Fruit fly (Drosophila melanogaster) whole organism, embryonic: ENCODE measurements around the gene CG43678.
A peak's percentile ranks its signal among the peaks of the same experiment; 100 is the strongest.

ENCODE experiments used
- Adf1 ChIP-seq: fragments of 200-800 bp; sonication (Bioruptor generic); IDR thresholded peaks from 2 replicates; pipeline ENCODE4 v1.3.6; 2022; ENCODE audit warnings: missing biosample characterization, missing genetic modification characterization
- Aef1 ChIP-seq: fragments of 200-800 bp; sonication (Bioruptor generic); IDR thresholded peaks from 3 replicates; pipeline ENCODE4 v1.3.6; 2022; ENCODE audit warnings: missing biosample characterization, missing genetic modification characterization
- CG10654 ChIP-seq: fragments of 200-800 bp; sonication (Bioruptor generic); optimal IDR thresholded peaks from 2 replicates; lab custom pipeline; 2016; ENCODE audit warnings: missing biosample characterization, missing genetic modification characterization
- CG11560 ChIP-seq: fragments of 200-800 bp; sonication (Bioruptor generic); IDR thresholded peaks from 3 replicates; pipeline ENCODE4 v1.3.6; 2022; ENCODE audit warnings: missing biosample characterization, missing genetic modification characterization
- CG11723 ChIP-seq: fragments of 200-800 bp; sonication (Bioruptor generic); optimal IDR thresholded peaks from 2 replicates; lab custom pipeline; 2017; ENCODE audit warnings: missing biosample characterization, mild to moderate bottlenecking, missing genetic modification characterization
- CG13296 ChIP-seq: fragments of 200-800 bp; sonication (Bioruptor generic); optimal IDR thresholded peaks from 3 replicates; lab custom pipeline; 2018; ENCODE audit warnings: missing biosample characterization, mild to moderate bottlenecking, missing genetic modification characterization
- CG15269 ChIP-seq: fragments of 200-800 bp; sonication (Bioruptor generic); optimal IDR thresholded peaks from 2 replicates; lab custom pipeline; 2018; ENCODE audit warnings: missing biosample characterization, mild to moderate bottlenecking, missing genetic modification characterization, moderate library complexity
- CG16813 ChIP-seq: fragments of 200-800 bp; sonication (Bioruptor generic); IDR thresholded peaks from 3 replicates; pipeline ENCODE4 v1.3.6; 2022; ENCODE audit warnings: missing biosample characterization, missing genetic modification characterization; ENCODE audit not compliant: partially characterized antibody
- CG17361 ChIP-seq: fragments of 200-800 bp; sonication (Bioruptor generic); IDR thresholded peaks from 3 replicates; pipeline ENCODE4 v1.3.6; 2022; ENCODE audit warnings: missing biosample characterization, missing genetic modification characterization
- CG17829 ChIP-seq: fragments of 200-800 bp; optimal IDR thresholded peaks from 2 replicates; lab custom pipeline; 2019; ENCODE audit warnings: missing biosample characterization, mild to moderate bottlenecking, missing genetic modification characterization, moderate library complexity
- CG18619 ChIP-seq: fragments of 200-800 bp; sonication (Bioruptor generic); optimal IDR thresholded peaks from 3 replicates; lab custom pipeline; 2017; ENCODE audit warnings: missing biosample characterization, mild to moderate bottlenecking, missing genetic modification characterization
- CG34422 ChIP-seq: fragments of 200-800 bp; sonication (Bioruptor generic); IDR thresholded peaks from 3 replicates; pipeline ENCODE4 v1.3.6; 2022; ENCODE audit warnings: missing biosample characterization, missing genetic modification characterization
- CG7556 ChIP-seq: fragments of 200-800 bp; sonication (Bioruptor generic); optimal IDR thresholded peaks from 2 replicates; lab custom pipeline; 2017; ENCODE audit warnings: missing biosample characterization, mild to moderate bottlenecking, missing genetic modification characterization
- CG7839 ChIP-seq: fragments of 200-800 bp; sonication (Bioruptor generic); optimal IDR thresholded peaks from 3 replicates; lab custom pipeline; 2018; ENCODE audit warnings: missing biosample characterization, mild to moderate bottlenecking, missing genetic modification characterization, moderate library complexity
- CG7928 ChIP-seq: fragments of 200-800 bp; sonication (Bioruptor generic); optimal IDR thresholded peaks from 2 replicates; lab custom pipeline; 2017; ENCODE audit warnings: missing biosample characterization, mild to moderate bottlenecking, missing genetic modification characterization
- D19A ChIP-seq: fragments of 200-800 bp; optimal IDR thresholded peaks from 3 replicates; lab custom pipeline; 2019; ENCODE audit warnings: missing biosample characterization, mild to moderate bottlenecking, missing genetic modification characterization, moderate library complexity
- Fer3 ChIP-seq: fragments of 200-800 bp; sonication (Bioruptor generic); optimal IDR thresholded peaks from 2 replicates; lab custom pipeline; 2018; ENCODE audit warnings: missing biosample characterization, mild to moderate bottlenecking, missing genetic modification characterization, moderate library complexity
- Hmr ChIP-seq: fragments of 200-800 bp; sonication (Bioruptor generic); optimal IDR thresholded peaks from 3 replicates; lab custom pipeline; 2017; ENCODE audit warnings: mild to moderate bottlenecking, missing biosample characterization, missing genetic modification reagents, missing genetic modification characterization
- Lhr ChIP-seq: fragments of 200-800 bp; sonication (Bioruptor generic); optimal IDR thresholded peaks from 3 replicates; lab custom pipeline; 2017; ENCODE audit warnings: mild to moderate bottlenecking, missing biosample characterization, missing genetic modification reagents, missing genetic modification characterization
- Neu2 ChIP-seq: fragments of 200-800 bp; sonication (Bioruptor generic); optimal IDR thresholded peaks from 3 replicates; lab custom pipeline; 2016; ENCODE audit warnings: missing biosample characterization, missing genetic modification characterization, borderline replicate concordance
- Opbp ChIP-seq: fragments of 200-800 bp; sonication (Bioruptor generic); IDR thresholded peaks from 3 replicates; pipeline ENCODE4 v1.3.6; 2022; ENCODE audit warnings: missing biosample characterization, missing genetic modification characterization; ENCODE audit not compliant: partially characterized antibody
- Sry-β ChIP-seq: fragments of 200-800 bp; sonication (Bioruptor generic); optimal IDR thresholded peaks from 2 replicates; lab custom pipeline; 2018; ENCODE audit warnings: missing biosample characterization, mild to moderate bottlenecking, missing genetic modification characterization, moderate library complexity
- Trl ChIP-seq, 3 experiments: fragments of >200 bp in 2 of 3; fragments of 200-800 bp in 1 of 3; sonication (Bioruptor generic) in 1 of 3; optimal IDR thresholded peaks; 2 replicates in 1 of 3; 3 replicates in 2 of 3; lab custom pipeline; 2016 to 2017; ENCODE audit warnings: missing biosample characterization in 1 of 3, missing genetic modification characterization in 1 of 3
- amos ChIP-seq: fragments of 200-800 bp; sonication (Bioruptor generic); IDR thresholded peaks from 2 replicates; pipeline ENCODE4 v1.3.6; 2022; ENCODE audit warnings: missing biosample characterization, missing genetic modification characterization; ENCODE audit not compliant: partially characterized antibody
- ap ChIP-seq: fragments of 200-800 bp; sonication (Bioruptor generic); IDR thresholded peaks from 2 replicates; pipeline ENCODE4 v1.3.6; 2022; ENCODE audit warnings: missing biosample characterization, missing genetic modification characterization
- bcd ChIP-seq: fragments of 200-800 bp; sonication (Bioruptor generic); optimal IDR thresholded peaks from 2 replicates; lab custom pipeline; 2017; ENCODE audit warnings: missing biosample characterization, mild to moderate bottlenecking, missing genetic modification characterization
- dimm ChIP-seq: fragments of 200-800 bp; sonication (Bioruptor generic); IDR thresholded peaks from 2 replicates; pipeline ENCODE4 v1.3.6; 2022; ENCODE audit warnings: missing biosample characterization, missing genetic modification characterization
- dmrt99B ChIP-seq: fragments of 200-800 bp; sonication (Bioruptor generic); optimal IDR thresholded peaks from 2 replicates; lab custom pipeline; 2018; ENCODE audit warnings: missing biosample characterization, mild to moderate bottlenecking, missing genetic modification characterization, moderate library complexity
- emc ChIP-seq: fragments of 200-800 bp; sonication (Bioruptor generic); optimal IDR thresholded peaks from 2 replicates; lab custom pipeline; 2016; ENCODE audit warnings: missing biosample characterization, missing genetic modification characterization
- ewg ChIP-seq: fragments of 200-800 bp; sonication (Bioruptor generic); optimal IDR thresholded peaks from 3 replicates; lab custom pipeline; 2017; ENCODE audit warnings: mild to moderate bottlenecking, missing biosample characterization, missing genetic modification reagents, missing genetic modification characterization
- eyg ChIP-seq: fragments of 200-800 bp; sonication (Bioruptor generic); optimal IDR thresholded peaks from 3 replicates; lab custom pipeline; 2016; ENCODE audit warnings: missing biosample characterization, missing genetic modification characterization
- fd102C ChIP-seq: fragments of 200-800 bp; sonication (Bioruptor generic); optimal IDR thresholded peaks from 2 replicates; lab custom pipeline; 2018; ENCODE audit warnings: missing biosample characterization, mild to moderate bottlenecking, missing genetic modification characterization, moderate library complexity
- insv ChIP-seq, 2 experiments: fragments of 200-800 bp; sonication (Bioruptor generic); optimal IDR thresholded peaks; 3 replicates each; lab custom pipeline; 2016 to 2018; ENCODE audit warnings: missing biosample characterization in 2 of 2, missing genetic modification characterization in 2 of 2
- nom ChIP-seq: fragments of 200-800 bp; sonication (Bioruptor generic); optimal IDR thresholded peaks from 2 replicates; lab custom pipeline; 2017; ENCODE audit warnings: missing biosample characterization, missing genetic modification characterization, mild to moderate bottlenecking, moderate library complexity, missing genetic modification reagents
- prd ChIP-seq, 3 experiments: fragments of >200 bp in 2 of 3; fragments of 200-800 bp in 1 of 3; sonication (Bioruptor generic) in 1 of 3; optimal IDR thresholded peaks in 2 of 3; IDR thresholded peaks in 1 of 3; 2 replicates in 2 of 3; 3 replicates in 1 of 3; pipeline versions ENCODE4 v1.3.6 to Lab custom; 2017 to 2022; ENCODE audit warnings: missing biosample characterization in 1 of 3, missing genetic modification characterization in 1 of 3
- schlank ChIP-seq: fragments of 200-800 bp; sonication (Bioruptor generic); optimal IDR thresholded peaks from 2 replicates; lab custom pipeline; 2018; ENCODE audit warnings: missing biosample characterization, mild to moderate bottlenecking, missing genetic modification characterization
- seq ChIP-seq: fragments of 200-800 bp; sonication (Bioruptor generic); IDR thresholded peaks from 2 replicates; pipeline ENCODE4 v1.3.6; 2022; ENCODE audit warnings: missing biosample characterization, missing genetic modification characterization
- shn ChIP-seq: fragments of 200-800 bp; sonication (Bioruptor generic); optimal IDR thresholded peaks from 3 replicates; lab custom pipeline; 2016; ENCODE audit warnings: missing biosample characterization, missing genetic modification characterization
- slbo ChIP-seq: fragments of 200-800 bp; sonication (Bioruptor generic); IDR thresholded peaks from 2 replicates; pipeline ENCODE4 v1.3.6; 2022; ENCODE audit warnings: missing biosample characterization, missing genetic modification characterization
- sna ChIP-seq: fragments of 200-800 bp; sonication (Bioruptor generic); IDR thresholded peaks from 2 replicates; pipeline ENCODE4 v1.3.6; 2022; ENCODE audit warnings: missing biosample characterization, missing genetic modification characterization; ENCODE audit not compliant: partially characterized antibody
- sqz ChIP-seq: fragments of 200-800 bp; sonication (Bioruptor generic); optimal IDR thresholded peaks from 3 replicates; lab custom pipeline; 2018; ENCODE audit warnings: missing biosample characterization, mild to moderate bottlenecking, missing genetic modification characterization
- tgo ChIP-seq: fragments of 200-800 bp; sonication (Bioruptor generic); IDR thresholded peaks from 3 replicates; pipeline ENCODE4 v1.3.6; 2022; ENCODE audit warnings: missing biosample characterization, missing genetic modification characterization
- tin ChIP-seq: fragments of 200-800 bp; sonication (Bioruptor generic); optimal IDR thresholded peaks from 3 replicates; lab custom pipeline; 2016; ENCODE audit warnings: missing biosample characterization, missing genetic modification characterization
- tio ChIP-seq: fragments of 200-800 bp; sonication (Bioruptor generic); optimal IDR thresholded peaks from 2 replicates; lab custom pipeline; 2017; ENCODE audit warnings: missing biosample characterization, missing genetic modification characterization, inconsistent platforms
- unpg ChIP-seq: fragments of 200-800 bp; sonication (Bioruptor generic); optimal IDR thresholded peaks from 3 replicates; lab custom pipeline; 2018; ENCODE audit warnings: missing biosample characterization, mild to moderate bottlenecking, missing genetic modification characterization, moderate library complexity
- vvl ChIP-seq: fragments of 200-800 bp; sonication (Bioruptor generic); IDR thresholded peaks from 2 replicates; pipeline ENCODE4 v1.3.6; 2022; ENCODE audit warnings: missing biosample characterization, missing genetic modification characterization
- wek ChIP-seq: fragments of 200-800 bp; sonication (Bioruptor generic); optimal IDR thresholded peaks from 3 replicates; lab custom pipeline; 2018; ENCODE audit warnings: missing biosample characterization, mild to moderate bottlenecking, missing genetic modification characterization, moderate library complexity

The CG43678 gene

dm6 chr3L:15094589-15095288 lies 45.4 kb upstream of the CG43678 start, which contains the start of the genes sstn, Plp and GlyRS (continued):
- peak; percentile 57 for TF ChIP-seq CG7839 (tag; lab: Kevin White, UChicago)
- TF ChIP-seq Hmr, result peak; percentile 41
- peak; percentile 52 for TF ChIP-seq bcd (GFP tag; lab: Kevin White, UChicago)
- peak; percentile 23 for TF ChIP-seq dmrt99B (tag; lab: Kevin White, UChicago)
- peak; percentile 19; the same call in 1 of the 2 replicates for TF ChIP-seq slbo
- peak; percentile 33 for TF ChIP-seq CG15269 (tag; lab: Kevin White, UChicago)
- TF ChIP-seq D19A (tag; lab: Kevin White, UChicago), result peak; percentile 33
- TF ChIP-seq emc (GFP tag; lab: Kevin White, UChicago), result no peak
- TF ChIP-seq dimm (GFP tag; lab: Robert Waterston, UW), result no peak
- TF ChIP-seq amos, result peak; percentile 61
- TF ChIP-seq CG16813 (GFP tag; lab: Robert Waterston, UW), result no peak
- TF ChIP-seq shn, result no peak
- TF ChIP-seq eyg, result no peak
- no peak for TF ChIP-seq prd (optimal IDR thresholded peaks at IDR 0.05; lab: Kevin White, UChicago)
- TF ChIP-seq prd (GFP tag; IDR thresholded peaks at IDR 0.05; lab: Robert Waterston, UW), result no peak
- TF ChIP-seq Fer3 (tag; lab: Kevin White, UChicago), result peak; percentile 16
- TF ChIP-seq CG11723 (GFP tag; lab: Kevin White, UChicago), result peak; percentile 33
- TF ChIP-seq ap (GFP tag; lab: Robert Waterston, UW), result no peak
- TF ChIP-seq wek, result no peak
- peak; percentile 39 for TF ChIP-seq sna (GFP tag; lab: Robert Waterston, UW)
- no peak for TF ChIP-seq CG7928 (GFP tag; lab: Kevin White, UChicago)
- peak; percentile 18 for TF ChIP-seq ewg (GFP tag; lab: Kevin White, UChicago)
- TF ChIP-seq CG10654 (GFP tag; lab: Kevin White, UChicago), result peak; percentile 29
- TF ChIP-seq schlank (tag; lab: Kevin White, UChicago), result no peak
- peak; percentile 41; the same call in 1 of the 3 replicates for TF ChIP-seq CG34422
- TF ChIP-seq nom, result no peak
- TF ChIP-seq Trl (optimal IDR thresholded peaks at IDR 0.05; lab: Kevin White, UChicago), result peak in 1 of 2 experiments; percentile 12
- no peak for TF ChIP-seq Trl (GFP tag; optimal IDR thresholded peaks at IDR 0.05; lab: Kevin White, UChicago)
- peak; percentile 51 for TF ChIP-seq CG7556
- TF ChIP-seq Aef1 (GFP tag; lab: Robert Waterston, UW), result no peak
- TF ChIP-seq CG18619 (GFP tag; lab: Kevin White, UChicago), result peak; percentile 57
- peak; percentile 8 for TF ChIP-seq unpg (GFP tag; lab: Kevin White, UChicago)
- peak; percentile 5 for TF ChIP-seq tin (GFP tag; lab: Kevin White, UChicago)
- TF ChIP-seq fd102C (GFP tag; lab: Kevin White, UChicago), result no peak
- TF ChIP-seq CG11560 (tag; lab: Robert Waterston, UW), result no peak
- TF ChIP-seq CG13296 (GFP tag; lab: Kevin White, UChicago), result peak; percentile 49
- no peak for TF ChIP-seq tgo (GFP tag; lab: Robert Waterston, UW)
- TF ChIP-seq CG17829 (tag; lab: Kevin White, UChicago), result peak; percentile 55
- peak; percentile 13 for TF ChIP-seq sqz (GFP tag; lab: Kevin White, UChicago)
- peak; percentile 1 for TF ChIP-seq Lhr (GFP tag; lab: Kevin White, UChicago)
- TF ChIP-seq tio, result peak; percentile 2
- TF ChIP-seq Opbp, result peak; percentile 52; the same call in 2 of the 3 replicates
- TF ChIP-seq Neu2 (GFP tag; lab: Kevin White, UChicago), result no peak
- no peak for TF ChIP-seq seq
- peak; percentile 95 for TF ChIP-seq Sry-β (GFP tag; lab: Kevin White, UChicago)
- peak; percentile 13; the same call in 1 of the 2 replicates for TF ChIP-seq Adf1
- TF ChIP-seq vvl (GFP tag; lab: Robert Waterston, UW), result peak; percentile 51; the same call in 1 of the 2 replicates
- TF ChIP-seq insv (GFP tag; optimal IDR thresholded peaks at IDR 0.05; lab: Kevin White, UChicago), result peak in 1 of 2 experiments; percentile 8
- TF ChIP-seq CG17361, result peak; percentile 78
